Worm (Caenorhabditis elegans): ENCODE measurements around the gene ZK686.5.

DNA sequence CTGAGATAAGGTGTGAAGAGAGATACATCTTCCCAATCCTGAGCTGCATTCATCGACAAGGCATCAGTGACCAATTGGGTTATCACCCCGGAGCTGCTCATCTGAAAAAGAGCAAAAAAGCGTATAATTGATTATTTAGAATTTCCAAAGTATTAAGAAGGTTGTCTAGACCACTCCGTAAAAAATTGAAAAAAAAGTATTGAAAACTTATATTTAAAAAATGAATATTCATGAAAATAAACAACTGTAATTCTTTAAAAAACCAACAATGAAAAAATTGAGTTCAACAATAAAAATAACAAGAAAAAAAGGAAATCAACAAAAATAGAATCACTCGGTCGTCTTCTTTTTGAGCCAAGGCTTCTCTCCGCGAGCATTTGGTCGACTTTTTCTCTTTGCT lies 3.8 kb downstream of the ZK686.5 start, which contains the start of gene mtx-2:
- no peak for TF ChIP-seq ces-1 (GFP tag; optimal IDR thresholded peaks at IDR 0.05)
- no peak for TF ChIP-seq unc-62 (GFP tag; optimal IDR thresholded peaks at IDR 0.05)
- TF ChIP-seq nhr-12 (tag; optimal IDR thresholded peaks at IDR 0.05): no peak
- TF ChIP-seq ztf-11 (tag; optimal IDR thresholded peaks at IDR 0.05): no peak
- no peak for TF ChIP-seq ceh-82 (tag; optimal IDR thresholded peaks at IDR 0.05)
